Fruit fly (Drosophila melanogaster): ENCODE data around the gene CG17097.

CG17097 gene

dm6 chr2L:10689221-10690034 is 43.2 kb downstream of the CG17097 start, which contains the start of gene CG7294:
Gene CG7294 (minus strand): TSS chr2L:10689271.
- no peak for TF ChIP-seq Rel (GFP tag; optimal IDR thresholded peaks at IDR 0.05)
- peak; percentile 84 for TF ChIP-seq Rel (tag; optimal IDR thresholded peaks at IDR 0.05)
- no peak for TF ChIP-seq Vsx2 (GFP tag; optimal IDR thresholded peaks at IDR 0.05; ENCODE audit: partially characterized antibody)

- TF ChIP-seq h (GFP tag; optimal IDR thresholded peaks at IDR 0.05) (no peak), Dfd (GFP tag; optimal IDR thresholded peaks at IDR 0.05) (peak; percentile 56), tai (GFP tag; optimal IDR thresholded peaks at IDR 0.05) (no peak), Dif (GFP tag; optimal IDR thresholded peaks at IDR 0.05; ENCODE audit: partially characterized antibody) (no peak), Hnf4 (GFP tag; optimal IDR thresholded peaks at IDR 0.05) (no peak)
These were observed 46.8 kb downstream of the CG17097 start for dm6 chr2L:10693018-10693417.

dm6 chr2L:10694053-10694618 is 47.9 kb downstream of the CG17097 start, which contains the start of gene CG17108:
Gene CG17108 (minus strand): TSS chr2L:10694103.
- TF ChIP-seq CrebA (GFP tag; optimal IDR thresholded peaks at IDR 0.05; ENCODE audit: borderline replicate concordance): no peak

- TF ChIP-seq h (GFP tag; optimal IDR thresholded peaks at IDR 0.05): peak; percentile 13
- TF ChIP-seq CrebA (GFP tag; optimal IDR thresholded peaks at IDR 0.05; ENCODE audit: borderline replicate concordance): no peak
- TF ChIP-seq Sp1 (GFP tag; optimal IDR thresholded peaks at IDR 0.05): no peak
- no peak for TF ChIP-seq HLH106 (tag; optimal IDR thresholded peaks at IDR 0.05)
- peak; percentile 8 for TF ChIP-seq sv (GFP tag; optimal IDR thresholded peaks at IDR 0.05)
- TF ChIP-seq Mio (GFP tag; optimal IDR thresholded peaks at IDR 0.05): no peak
- no peak for TF ChIP-seq tai (GFP tag; optimal IDR thresholded peaks at IDR 0.05)
- no peak for TF ChIP-seq OdsH (GFP tag; optimal IDR thresholded peaks at IDR 0.05)
These were observed 51.8 kb downstream of the CG17097 start, which contains the start of gene CG7300 for dm6 chr2L:10697992-10698391. Gene CG7300 (minus strand): TSS chr2L:10698043.

All from whole organism, wandering third instar larva.